Worm (Caenorhabditis elegans): ENCODE results near the gene srd-36.
A peak's percentile ranks its signal among the peaks of the same experiment; 100 is the strongest.

ce11 chrX:13333835-13334234, 39.3 kb upstream of the srd-36 start, which contains the start of gene F46G10.4:
- TF ChIP-seq W03F9.2 (tag; optimal IDR thresholded peaks at IDR 0.05), result peak; percentile 13
- no peak for TF ChIP-seq him-1 (tag; optimal IDR thresholded peaks at IDR 0.05)
- TF ChIP-seq dao-5 (tag; optimal IDR thresholded peaks at IDR 0.05), result no peak

Measured in whole organism, L4/young adult.